Worm (Caenorhabditis elegans) whole organism, L4 larva: ENCODE measurements around the gene R01H2.4.

Experiments used
- D1046.2 ChIP-seq: fragments of 200-800 bp; sonication (Bioruptor generic); IDR thresholded peaks from 2 replicates; pipeline ENCODE4 v1.3.6; 2022; ENCODE audit warnings: missing genetic modification characterization, missing compliant biosample characterization
- F44E2.7 ChIP-seq: fragments of 200-800 bp; sonication (Bioruptor generic); IDR thresholded peaks from 2 replicates; pipeline ENCODE4 v2.1.2; 2022; ENCODE audit warnings: missing genetic modification characterization, missing compliant biosample characterization
- F49E8.2 ChIP-seq: sonication (generic microtip); optimal IDR thresholded peaks from 2 replicates; lab custom pipeline; 2016; ENCODE audit warnings: missing compliant biosample characterization, mild to moderate bottlenecking, missing genetic modification characterization, borderline replicate concordance
- R02D3.7 ChIP-seq: fragments of 150-350 bp; sonication (generic microtip); optimal IDR thresholded peaks from 3 replicates; lab custom pipeline; 2014; ENCODE audit warnings: missing biosample characterization, missing genetic modification characterization
- T20F7.1 ChIP-seq: fragments of 200-800 bp; sonication (Bioruptor generic); optimal IDR thresholded peaks from 2 replicates; lab custom pipeline; 2018; ENCODE audit warnings: mild to moderate bottlenecking, missing genetic modification characterization, missing compliant biosample characterization
- Y105C5A.15 ChIP-seq: fragments of 200-800 bp; sonication (Bioruptor generic); IDR thresholded peaks from 2 replicates; pipeline ENCODE4 v1.3.6; 2022; ENCODE audit warnings: missing genetic modification characterization, missing compliant biosample characterization
- Y48G9A.11 ChIP-seq: fragments of 200-800 bp; sonication (Bioruptor generic); IDR thresholded peaks from 2 replicates; pipeline ENCODE4 v1.3.6; 2022; ENCODE audit warnings: missing genetic modification reagents, missing genetic modification characterization, missing compliant biosample characterization
- Y5F2A.4 ChIP-seq: fragments of 200-800 bp; sonication (Bioruptor generic); optimal IDR thresholded peaks from 2 replicates; lab custom pipeline; 2018; ENCODE audit warnings: mild to moderate bottlenecking, missing genetic modification characterization, missing compliant biosample characterization
- Y75B8A.6 ChIP-seq: fragments of 200-800 bp; sonication (Bioruptor generic); IDR thresholded peaks from 2 replicates; pipeline ENCODE4 v1.3.6; 2022; ENCODE audit warnings: missing genetic modification reagents, missing genetic modification characterization, missing compliant biosample characterization
- ZK546.5 ChIP-seq, 2 experiments: sonication (generic microtip); optimal IDR thresholded peaks; 2 replicates each; lab custom pipeline; 2017; ENCODE audit warnings: missing biosample characterization in 2 of 2, missing genetic modification characterization in 2 of 2
- ceh-20 ChIP-seq: fragments of 200-800 bp; sonication (Bioruptor generic); IDR thresholded peaks from 2 replicates; pipeline ENCODE4 v1.3.6; 2022; ENCODE audit warnings: missing genetic modification reagents, missing genetic modification characterization, missing compliant biosample characterization
- ceh-32 ChIP-seq: sonication (generic microtip); optimal IDR thresholded peaks from 2 replicates; lab custom pipeline; 2016; ENCODE audit warnings: mild to moderate bottlenecking, missing genetic modification characterization, missing compliant biosample characterization; ENCODE audit not compliant: poor library complexity
- ceh-62 ChIP-seq: sonication (generic microtip); optimal IDR thresholded peaks from 2 replicates; lab custom pipeline; 2017; ENCODE audit warnings: missing biosample characterization, missing genetic modification characterization
- ces-1 ChIP-seq: fragments of 150-350 bp; sonication (generic microtip); optimal IDR thresholded peaks from 4 replicates; lab custom pipeline; 2014; ENCODE audit warnings: missing biosample characterization, missing genetic modification reagents, missing genetic modification characterization
- ctbp-1 ChIP-seq: fragments of 200-800 bp; sonication (Bioruptor generic); IDR thresholded peaks from 2 replicates; pipeline ENCODE4 v1.3.6; 2022; ENCODE audit warnings: missing genetic modification reagents, missing genetic modification characterization, missing compliant biosample characterization
- daf-12 ChIP-seq: fragments of 150-350 bp; optimal IDR thresholded peaks from 2 replicates; lab custom pipeline; 2014; ENCODE audit warnings: missing biosample characterization, missing genetic modification reagents, missing genetic modification characterization
- daf-16 ChIP-seq, 3 experiments: sonication (generic microtip); optimal IDR thresholded peaks; 2 replicates each; lab custom pipeline; 2016 to 2017; ENCODE audit warnings: missing genetic modification characterization in 3 of 3, missing genetic modification reagents in 3 of 3, mild to moderate bottlenecking in 2 of 3, missing compliant biosample characterization in 2 of 3, missing biosample characterization in 1 of 3, moderate library complexity in 1 of 3
- dmd-8 ChIP-seq: fragments of 200-800 bp; sonication (Bioruptor generic); IDR thresholded peaks from 2 replicates; pipeline ENCODE4 v1.3.6; 2022; ENCODE audit warnings: missing genetic modification characterization, missing compliant biosample characterization
- dmd-9 ChIP-seq: fragments of 200-800 bp; sonication (Bioruptor generic); IDR thresholded peaks from 2 replicates; pipeline ENCODE4 v1.3.6; 2022; ENCODE audit warnings: missing genetic modification reagents, missing genetic modification characterization, missing compliant biosample characterization
- fkh-10 ChIP-seq: fragments of 150-350 bp; optimal IDR thresholded peaks from 2 replicates; lab custom pipeline; 2014; ENCODE audit warnings: missing biosample characterization, missing genetic modification reagents, missing genetic modification characterization
- hlh-11 ChIP-seq: fragments of 200-800 bp; sonication (Bioruptor generic); optimal IDR thresholded peaks from 2 replicates; lab custom pipeline; 2018; ENCODE audit warnings: mild to moderate bottlenecking, missing genetic modification characterization, missing compliant biosample characterization
- hlh-30 ChIP-seq: sonication (generic microtip); optimal IDR thresholded peaks from 2 replicates; lab custom pipeline; 2017; ENCODE audit warnings: antibody characterized with exemption, mild to moderate bottlenecking, missing genetic modification characterization, missing compliant biosample characterization; ENCODE audit not compliant: insufficient read depth
- hmg-1.1 ChIP-seq: fragments of 200-800 bp; sonication (Bioruptor generic); IDR thresholded peaks from 2 replicates; pipeline ENCODE4 v1.3.6; 2022; ENCODE audit warnings: missing genetic modification reagents, missing genetic modification characterization, missing compliant biosample characterization
- lim-7 ChIP-seq: fragments of 200-800 bp; sonication (Bioruptor generic); IDR thresholded peaks from 2 replicates; pipeline ENCODE4 v1.3.6; 2022; ENCODE audit warnings: missing genetic modification characterization, missing compliant biosample characterization
- lin-1 ChIP-seq: fragments of 200-800 bp; sonication (Bioruptor generic); IDR thresholded peaks from 2 replicates; pipeline ENCODE4 v1.3.6; 2022; ENCODE audit warnings: missing genetic modification reagents, missing genetic modification characterization, missing compliant biosample characterization
- lin-13 ChIP-seq: fragments of 150-350 bp; optimal IDR thresholded peaks from 2 replicates; lab custom pipeline; 2014; ENCODE audit warnings: missing biosample characterization, missing genetic modification reagents, missing genetic modification characterization
- lin-29 ChIP-seq: fragments of 200-800 bp; sonication (Bioruptor generic); IDR thresholded peaks from 2 replicates; pipeline ENCODE4 v1.3.6; 2022; ENCODE audit warnings: missing genetic modification reagents, missing genetic modification characterization, missing compliant biosample characterization
- lin-38 ChIP-seq: fragments of 200-800 bp; sonication (Bioruptor generic); IDR thresholded peaks from 2 replicates; pipeline ENCODE4 v1.3.6; 2022; ENCODE audit warnings: missing genetic modification reagents, missing genetic modification characterization, missing compliant biosample characterization
- lin-39 ChIP-seq: fragments of 150-350 bp; optimal IDR thresholded peaks from 2 replicates; lab custom pipeline; 2014; ENCODE audit warnings: missing biosample characterization, missing genetic modification reagents, missing genetic modification characterization
- lsy-2 ChIP-seq, 2 experiments: fragments of 150-350 bp in 1 of 2; sonication (generic microtip) in 1 of 2; optimal IDR thresholded peaks; 2 replicates each; lab custom pipeline; 2014 to 2017; ENCODE audit warnings: missing biosample characterization in 2 of 2, missing genetic modification characterization in 2 of 2
- mdl-1 ChIP-seq, 2 experiments: fragments of 150-350 bp in 1 of 2; sonication (generic microtip) in 1 of 2; optimal IDR thresholded peaks; 2 replicates each; lab custom pipeline; 2014 to 2017; ENCODE audit warnings: missing biosample characterization in 2 of 2, missing genetic modification characterization in 2 of 2
- mep-1 ChIP-seq: fragments of 150-350 bp; sonication (generic microtip); optimal IDR thresholded peaks from 3 replicates; lab custom pipeline; 2014; ENCODE audit warnings: missing biosample characterization, missing genetic modification characterization
- nhr-10 ChIP-seq: fragments of 150-350 bp; optimal IDR thresholded peaks from 2 replicates; lab custom pipeline; 2014; ENCODE audit warnings: missing biosample characterization, missing genetic modification characterization
- nhr-111 ChIP-seq: fragments of 200-800 bp; sonication (Bioruptor generic); optimal IDR thresholded peaks from 2 replicates; lab custom pipeline; 2018; ENCODE audit warnings: mild to moderate bottlenecking, missing genetic modification characterization, missing compliant biosample characterization
- nhr-237 ChIP-seq: sonication (generic microtip); optimal IDR thresholded peaks from 2 replicates; lab custom pipeline; 2017; ENCODE audit warnings: missing biosample characterization, missing genetic modification characterization
- nhr-25 ChIP-seq: sonication (generic microtip); optimal IDR thresholded peaks from 2 replicates; lab custom pipeline; 2017; ENCODE audit warnings: missing genetic modification characterization, mild to moderate bottlenecking, missing compliant biosample characterization, antibody characterized with exemption, moderate library complexity, borderline replicate concordance; ENCODE audit not compliant: insufficient read depth
- php-3 ChIP-seq: fragments of 200-800 bp; sonication (Bioruptor generic); IDR thresholded peaks from 2 replicates; pipeline ENCODE4 v1.3.6; 2022; ENCODE audit warnings: missing genetic modification reagents, missing genetic modification characterization, missing compliant biosample characterization
- rbr-2 ChIP-seq: sonication (generic microtip); optimal IDR thresholded peaks from 2 replicates; lab custom pipeline; 2016; ENCODE audit warnings: missing genotype, missing genetic modification characterization, missing compliant biosample characterization
- saeg-2 ChIP-seq: fragments of 200-800 bp; sonication (Bioruptor generic); IDR thresholded peaks from 2 replicates; pipeline ENCODE4 v1.3.6; 2022; ENCODE audit warnings: missing genetic modification reagents, missing genetic modification characterization, missing compliant biosample characterization
- sdz-12 ChIP-seq: fragments of 200-800 bp; sonication (Bioruptor generic); optimal IDR thresholded peaks from 2 replicates; lab custom pipeline; 2018; ENCODE audit warnings: mild to moderate bottlenecking, missing genetic modification characterization, missing compliant biosample characterization
- snpc-1.2 ChIP-seq: fragments of 200-800 bp; sonication (Bioruptor generic); IDR thresholded peaks from 2 replicates; pipeline ENCODE4 v1.3.6; 2022; ENCODE audit warnings: missing genetic modification reagents, missing genetic modification characterization, missing compliant biosample characterization
- snpc-4 ChIP-seq: fragments of 150-350 bp; optimal IDR thresholded peaks from 2 replicates; lab custom pipeline; 2014; ENCODE audit warnings: missing biosample characterization, missing genetic modification characterization
- spr-3 ChIP-seq: fragments of 200-800 bp; sonication (Bioruptor generic); optimal IDR thresholded peaks from 2 replicates; lab custom pipeline; 2018; ENCODE audit warnings: mild to moderate bottlenecking, missing genetic modification characterization, missing compliant biosample characterization
- unc-130 ChIP-seq: sonication (generic microtip); optimal IDR thresholded peaks from 2 replicates; lab custom pipeline; 2016; ENCODE audit warnings: missing genetic modification reagents, missing genetic modification characterization, missing compliant biosample characterization
- ztf-11 ChIP-seq: fragments of 150-350 bp; optimal IDR thresholded peaks from 2 replicates; lab custom pipeline; 2014; ENCODE audit warnings: missing biosample characterization, missing genetic modification characterization
- ztf-7 ChIP-seq: fragments of 150-350 bp; optimal IDR thresholded peaks from 2 replicates; lab custom pipeline; 2014; ENCODE audit warnings: missing biosample characterization, missing genetic modification characterization

R01H2.4 gene

ce11 chrIII:7103940-7104440, 39.9 kb upstream of the R01H2.4 start, which contains the start of gene cpg-2:
Gene cpg-2, minus strand, starts transcription at chrIII:7103990.
- TF ChIP-seq lin-38 (peak; percentile 90), F49E8.2 (tag; lab: Kevin White, UChicago) (peak; percentile 82), Y48G9A.11 (GFP tag; lab: Robert Waterston, UW) (peak; percentile 86), unc-130 (GFP tag; lab: Kevin White, UChicago) (peak; percentile 96), snpc-1.2 (GFP tag; lab: Robert Waterston, UW) (peak; percentile 39; the same call in 1 of the 2 replicates), ztf-11 (tag; lab: Kevin White, UChicago) (no peak)

ce11 chrIII:7101814-7102477, 37.9 kb upstream of the R01H2.4 start:
- TF ChIP-seq ces-1 (GFP tag; lab: Kevin White, UChicago) (no peak), ZK546.5 (tag; optimal IDR thresholded peaks at IDR 0.05; lab: Kevin White, UChicago) (no peak), daf-12 (no peak), ceh-62 (tag; lab: Kevin White, UChicago) (no peak), hlh-11 (no peak), nhr-25 (tag; lab: Kevin White, UChicago) (no peak), ztf-7 (tag; lab: Kevin White, UChicago) (no peak), rbr-2 (tag; lab: Kevin White, UChicago) (no peak), saeg-2 (no peak), mep-1 (no peak), lin-13 (no peak), fkh-10 (no peak), snpc-4 (tag; lab: Kevin White, UChicago) (no peak), D1046.2 (0 out of 2 replicates have a peak, but pooled peaks have one; percentile 13), F49E8.2 (tag; lab: Kevin White, UChicago) (peak; percentile 25), R02D3.7 (tag; lab: Kevin White, UChicago) (no peak), ceh-32 (tag; lab: Kevin White, UChicago) (no peak), lin-39 (tag; lab: Kevin White, UChicago) (no peak), dmd-9 (GFP tag; lab: Robert Waterston, UW) (no peak), mdl-1 (tag; optimal IDR thresholded peaks at IDR 0.05; lab: Kevin White, UChicago) (no peak), dmd-8 (no peak), unc-130 (GFP tag; lab: Kevin White, UChicago) (peak; percentile 79), lin-29 (GFP tag; lab: Robert Waterston, UW) (no peak), Y48G9A.11 (GFP tag; lab: Robert Waterston, UW) (no peak; the same call in 1 of the 2 replicates), sdz-12 (GFP tag; lab: Kevin White, UChicago) (no peak), ctbp-1 (no peak), Y75B8A.6 (GFP tag; lab: Robert Waterston, UW) (no peak), T20F7.1 (GFP tag; lab: Kevin White, UChicago) (no peak), daf-16 (GFP tag; optimal IDR thresholded peaks at IDR 0.05; lab: Kevin White, UChicago) (no peak), daf-16 (tag; optimal IDR thresholded peaks at IDR 0.05; lab: Kevin White, UChicago) (no peak), nhr-111 (GFP tag; lab: Kevin White, UChicago) (no peak), hlh-30 (tag; lab: Kevin White, UChicago) (no peak), nhr-237 (tag; lab: Kevin White, UChicago) (no peak), Y5F2A.4 (GFP tag; lab: Kevin White, UChicago) (no peak), lim-7 (GFP tag; lab: Robert Waterston, UW) (0 out of 2 replicates have a peak, but pooled peaks have one; percentile 43), lsy-2 (tag; optimal IDR thresholded peaks at IDR 0.05; lab: Kevin White, UChicago) (no peak), lin-1 (GFP tag; lab: Robert Waterston, UW) (0 out of 2 replicates have a peak, but pooled peaks have one; percentile 31), hmg-1.1 (GFP tag; lab: Robert Waterston, UW) (no peak), Y105C5A.15 (GFP tag; lab: Robert Waterston, UW) (0 out of 2 replicates have a peak, but pooled peaks have one; percentile 9), spr-3 (GFP tag; lab: Kevin White, UChicago) (no peak), ceh-20 (GFP tag; lab: Robert Waterston, UW) (no peak), F44E2.7 (no peak), php-3 (GFP tag; lab: Robert Waterston, UW) (no peak), nhr-10 (tag; lab: Kevin White, UChicago) (no peak)
